Worm (Caenorhabditis elegans) whole organism, L1 larva: ENCODE data around the gene T13C2.2.

Experiments
- C16A3.4 ChIP-seq: fragments of 150-350 bp; optimal IDR thresholded peaks from 2 replicates; lab custom pipeline; 2014; ENCODE audit warnings: missing biosample characterization, missing genetic modification characterization
- C34B4.2 ChIP-seq: sonication (generic microtip); optimal IDR thresholded peaks from 2 replicates; lab custom pipeline; 2017; ENCODE audit warnings: mild to moderate bottlenecking, missing genetic modification characterization, missing compliant biosample characterization
- F16B12.6 ChIP-seq: fragments of 150-350 bp; optimal IDR thresholded peaks from 2 replicates; lab custom pipeline; 2014; ENCODE audit warnings: missing biosample characterization, missing genetic modification characterization
- alr-1 ChIP-seq: fragments of 200-800 bp; sonication (Bioruptor generic); optimal IDR thresholded peaks from 2 replicates; lab custom pipeline; 2018; ENCODE audit warnings: borderline replicate concordance, mild to moderate bottlenecking, missing genetic modification characterization, missing compliant biosample characterization
- aly-2 ChIP-seq: fragments of 150-350 bp; optimal IDR thresholded peaks from 2 replicates; lab custom pipeline; 2014; ENCODE audit warnings: missing biosample characterization, missing genetic modification characterization
- ama-1 ChIP-seq: fragments of 150-350 bp; optimal IDR thresholded peaks from 2 replicates; lab custom pipeline; 2014
- blmp-1 ChIP-seq: fragments of 150-350 bp; optimal IDR thresholded peaks from 2 replicates; lab custom pipeline; 2014; ENCODE audit warnings: missing biosample characterization, missing genetic modification characterization
- ceh-82 ChIP-seq, 3 experiments: fragments of 150-350 bp in 1 of 3; sonication (generic microtip) in 2 of 3; optimal IDR thresholded peaks; 2 replicates each; lab custom pipeline; 2014 to 2017; ENCODE audit warnings: missing biosample characterization in 3 of 3, missing genetic modification characterization in 3 of 3
- ceh-88 ChIP-seq: fragments of 200-800 bp; sonication (Bioruptor generic); IDR thresholded peaks from 2 replicates; pipeline ENCODE4 v1.3.6; 2022; ENCODE audit warnings: missing genetic modification characterization, missing compliant biosample characterization
- ces-1 ChIP-seq: fragments of 150-350 bp; optimal IDR thresholded peaks from 2 replicates; lab custom pipeline; 2014; ENCODE audit warnings: missing biosample characterization, missing genetic modification reagents, missing genetic modification characterization
- dpl-1 ChIP-seq, 3 experiments: fragments of 150-350 bp in 2 of 3; sonication (generic microtip) in 1 of 3; optimal IDR thresholded peaks; 2 replicates each; lab custom pipeline; 2014 to 2017; ENCODE audit warnings: missing biosample characterization in 3 of 3, missing genetic modification characterization in 3 of 3, missing genetic modification reagents in 3 of 3
- efl-1 ChIP-seq, 4 experiments: fragments of 150-350 bp; optimal IDR thresholded peaks in 3 of 4; peaks in 1 of 4; 1 replicate in 1 of 4; 2 replicates in 3 of 4; lab custom pipeline; 2014; ENCODE audit warnings: missing biosample characterization in 2 of 4, missing genetic modification characterization in 2 of 4, missing genetic modification reagents in 2 of 4
- efl-3 ChIP-seq: fragments of 200-800 bp; sonication (Bioruptor generic); optimal IDR thresholded peaks from 2 replicates; lab custom pipeline; 2018; ENCODE audit warnings: mild to moderate bottlenecking, missing genetic modification characterization, missing compliant biosample characterization
- egl-13 ChIP-seq: sonication (generic microtip); optimal IDR thresholded peaks from 2 replicates; lab custom pipeline; 2016; ENCODE audit warnings: missing genotype, missing genetic modification reagents, missing genetic modification characterization, missing compliant biosample characterization
- elt-2 ChIP-seq: sonication (generic microtip); optimal IDR thresholded peaks from 2 replicates; lab custom pipeline; 2016; ENCODE audit warnings: missing genetic modification characterization, mild to moderate bottlenecking, inconsistent platforms, missing compliant biosample characterization, missing genetic modification reagents
- elt-3 ChIP-seq, 6 experiments: fragments of 150-350 bp in 1 of 6; sonication (generic microtip); optimal IDR thresholded peaks; 2 replicates each; lab custom pipeline; 2017 to 2018; ENCODE audit warnings: missing biosample characterization in 6 of 6, missing genetic modification characterization in 6 of 6, inconsistent platforms in 1 of 6
- ets-5 ChIP-seq: fragments of 200-800 bp; sonication (Bioruptor generic); IDR thresholded peaks from 2 replicates; pipeline ENCODE4 v1.3.6; 2022; ENCODE audit warnings: missing genetic modification characterization, missing compliant biosample characterization
- fkh-10 ChIP-seq: sonication (generic microtip); optimal IDR thresholded peaks from 2 replicates; lab custom pipeline; 2017; ENCODE audit warnings: missing biosample characterization, missing genetic modification reagents, missing genetic modification characterization
- fos-1 ChIP-seq: fragments of 150-350 bp; optimal IDR thresholded peaks from 2 replicates; lab custom pipeline; 2014; ENCODE audit warnings: missing biosample characterization, missing genetic modification characterization
- hlh-17 ChIP-seq: fragments of 200-800 bp; sonication (Bioruptor generic); optimal IDR thresholded peaks from 2 replicates; lab custom pipeline; 2018; ENCODE audit warnings: missing genetic modification characterization, mild to moderate bottlenecking, missing compliant biosample characterization, moderate library complexity, borderline replicate concordance
- hpl-2 ChIP-seq: fragments of 150-350 bp; optimal IDR thresholded peaks from 2 replicates; lab custom pipeline; 2014; ENCODE audit warnings: missing biosample characterization, missing genetic modification reagents, missing genetic modification characterization
- jun-1 ChIP-seq: fragments of 150-350 bp; optimal IDR thresholded peaks from 2 replicates; lab custom pipeline; 2014; ENCODE audit warnings: missing biosample characterization, missing genetic modification reagents, missing genetic modification characterization
- lin-13 ChIP-seq: fragments of 150-350 bp; optimal IDR thresholded peaks from 2 replicates; lab custom pipeline; 2014; ENCODE audit warnings: missing biosample characterization, missing genetic modification reagents, missing genetic modification characterization
- lin-14 ChIP-seq: fragments of 200-800 bp; sonication (Bioruptor generic); optimal IDR thresholded peaks from 2 replicates; lab custom pipeline; 2018; ENCODE audit warnings: mild to moderate bottlenecking, missing genetic modification characterization, moderate library complexity, missing compliant biosample characterization
- lsy-2 ChIP-seq, 2 experiments: fragments of 150-350 bp; optimal IDR thresholded peaks; 2 replicates each; lab custom pipeline; 2014; ENCODE audit warnings: missing biosample characterization in 2 of 2, missing genetic modification characterization in 2 of 2
- mab-9 ChIP-seq: fragments of 200-800 bp; sonication (Bioruptor generic); IDR thresholded peaks from 2 replicates; pipeline ENCODE4 v1.3.6; 2022; ENCODE audit warnings: missing genetic modification reagents, missing genetic modification characterization, missing compliant biosample characterization
- mdl-1 ChIP-seq, 2 experiments: fragments of 150-350 bp; optimal IDR thresholded peaks; 2 replicates each; lab custom pipeline; 2014 to 2017; ENCODE audit warnings: missing biosample characterization in 2 of 2, missing genetic modification characterization in 2 of 2, inconsistent platforms in 1 of 2
- mef-2 ChIP-seq: fragments of 150-350 bp; optimal IDR thresholded peaks from 2 replicates; lab custom pipeline; 2014; ENCODE audit warnings: missing biosample characterization, missing genetic modification characterization
- mep-1 ChIP-seq: fragments of 150-350 bp; optimal IDR thresholded peaks from 2 replicates; lab custom pipeline; 2014; ENCODE audit warnings: missing biosample characterization, missing genetic modification characterization
- nhr-11 ChIP-seq: fragments of 150-350 bp; optimal IDR thresholded peaks from 2 replicates; lab custom pipeline; 2014; ENCODE audit warnings: missing biosample characterization, missing genetic modification characterization
- nhr-20 ChIP-seq: sonication (generic microtip); optimal IDR thresholded peaks from 2 replicates; lab custom pipeline; 2016; ENCODE audit warnings: mild to moderate bottlenecking, missing genetic modification characterization, missing compliant biosample characterization
- nhr-28 ChIP-seq: fragments of 150-350 bp; optimal IDR thresholded peaks from 2 replicates; lab custom pipeline; 2014; ENCODE audit warnings: missing biosample characterization, missing genetic modification characterization
- nhr-47 ChIP-seq: sonication (generic microtip); optimal IDR thresholded peaks from 2 replicates; lab custom pipeline; 2016; ENCODE audit warnings: mild to moderate bottlenecking, missing genetic modification characterization, moderate library complexity, missing compliant biosample characterization
- nhr-76 ChIP-seq: sonication (generic microtip); optimal IDR thresholded peaks from 2 replicates; lab custom pipeline; 2017; ENCODE audit warnings: missing biosample characterization, missing genetic modification characterization
- nhr-77 ChIP-seq: fragments of 150-350 bp; optimal IDR thresholded peaks from 2 replicates; lab custom pipeline; 2014; ENCODE audit warnings: missing biosample characterization, missing genetic modification characterization
- nhr-84 ChIP-seq: sonication (generic microtip); optimal IDR thresholded peaks from 2 replicates; lab custom pipeline; 2017; ENCODE audit warnings: missing biosample characterization, missing genetic modification characterization
- nhr-85 ChIP-seq: sonication (generic microtip); peaks from one replicate; lab custom pipeline; 2016; ENCODE audit warnings: missing genetic modification characterization, inconsistent platforms, missing compliant biosample characterization
- pag-3 ChIP-seq: sonication (generic microtip); optimal IDR thresholded peaks from 2 replicates; lab custom pipeline; 2017; ENCODE audit warnings: missing genetic modification characterization, mild to moderate bottlenecking, missing compliant biosample characterization, antibody characterized with exemption, borderline replicate concordance; ENCODE audit not compliant: insufficient read depth
- pax-3 ChIP-seq: fragments of 200-800 bp; sonication (Bioruptor generic); optimal IDR thresholded peaks from 2 replicates; lab custom pipeline; 2018; ENCODE audit warnings: mild to moderate bottlenecking, missing genetic modification characterization, moderate library complexity, missing compliant biosample characterization
- pqm-1 ChIP-seq: sonication (generic microtip); optimal IDR thresholded peaks from 3 replicates; lab custom pipeline; 2017; ENCODE audit warnings: missing biosample characterization, missing genetic modification characterization
- rnt-1 ChIP-seq: sonication (generic microtip); optimal IDR thresholded peaks from 2 replicates; lab custom pipeline; 2016; ENCODE audit warnings: mild to moderate bottlenecking, missing genetic modification characterization, moderate library complexity, missing compliant biosample characterization
- skn-1 ChIP-seq: fragments of 150-350 bp; optimal IDR thresholded peaks from 2 replicates; lab custom pipeline; 2014; ENCODE audit warnings: missing biosample characterization, missing genetic modification characterization
- snu-23 ChIP-seq: sonication (generic microtip); optimal IDR thresholded peaks from 2 replicates; lab custom pipeline; 2016; ENCODE audit warnings: missing genetic modification characterization, missing compliant biosample characterization
- sptf-1 ChIP-seq: fragments of 150-350 bp; optimal IDR thresholded peaks from 2 replicates; lab custom pipeline; 2014; ENCODE audit warnings: missing biosample characterization, missing genetic modification characterization
- swsn-7 ChIP-seq: sonication (generic microtip); optimal IDR thresholded peaks from 2 replicates; lab custom pipeline; 2016; ENCODE audit warnings: missing genetic modification characterization, missing compliant biosample characterization
- tbx-2 ChIP-seq: sonication (generic microtip); optimal IDR thresholded peaks from 2 replicates; lab custom pipeline; 2016; ENCODE audit warnings: missing genetic modification characterization, missing compliant biosample characterization
- unc-30 ChIP-seq: sonication (generic microtip); optimal IDR thresholded peaks from 2 replicates; lab custom pipeline; 2017; ENCODE audit warnings: missing biosample characterization, missing genetic modification characterization
- unc-62 ChIP-seq: fragments of 150-350 bp; optimal IDR thresholded peaks from 2 replicates; lab custom pipeline; 2014; ENCODE audit warnings: missing biosample characterization, missing genetic modification reagents, missing genetic modification characterization
- unc-86 ChIP-seq: sonication (generic microtip); optimal IDR thresholded peaks from 2 replicates; lab custom pipeline; 2016; ENCODE audit warnings: missing genetic modification characterization, missing compliant biosample characterization
- unc-98 ChIP-seq: fragments of 200-800 bp; sonication (Bioruptor generic); IDR thresholded peaks from 2 replicates; pipeline ENCODE4 v1.3.6; 2022; ENCODE audit warnings: missing genetic modification characterization, missing compliant biosample characterization
- vab-15 ChIP-seq: sonication (generic microtip); optimal IDR thresholded peaks from 2 replicates; lab custom pipeline; 2017; ENCODE audit warnings: missing genotype, mild to moderate bottlenecking, missing genetic modification characterization, missing compliant biosample characterization
- ztf-11 ChIP-seq, 2 experiments: sonication (generic microtip); optimal IDR thresholded peaks; 2 replicates each; lab custom pipeline; 2016 to 2017; ENCODE audit warnings: missing genetic modification characterization in 2 of 2, missing biosample characterization in 1 of 2, missing compliant biosample characterization in 1 of 2
- ztf-4 ChIP-seq: fragments of 150-350 bp; optimal IDR thresholded peaks from 2 replicates; lab custom pipeline; 2014; ENCODE audit warnings: missing biosample characterization, missing genetic modification characterization

The T13C2.2 gene

ce11 chrII:6829108-6829507 lies 37.1 kb downstream of the T13C2.2 start (continued):
- TF ChIP-seq unc-98 (GFP tag; lab: Robert Waterston, UW) (no peak), mep-1 (peak; percentile 60), egl-13 (no peak), efl-3 (GFP tag; lab: Kevin White, UChicago) (no peak), unc-30 (tag; lab: Kevin White, UChicago) (no peak), jun-1 (tag; lab: Kevin White, UChicago) (peak; percentile 15), mef-2 (tag; lab: Kevin White, UChicago) (no peak), fkh-10 (GFP tag; lab: Kevin White, UChicago) (no peak), nhr-47 (tag; lab: Kevin White, UChicago) (no peak), nhr-28 (tag; lab: Kevin White, UChicago) (no peak), nhr-11 (no peak), ztf-4 (tag; lab: Kevin White, UChicago) (no peak), F16B12.6 (tag; lab: Kevin White, UChicago) (no peak), ama-1 (no peak), nhr-77 (peak; percentile 46), swsn-7 (tag; lab: Kevin White, UChicago) (peak; percentile 22), ztf-11 (tag; optimal IDR thresholded peaks at IDR 0.05; lab: Kevin White, UChicago) (no peak), ets-5 (GFP tag; lab: Robert Waterston, UW) (no peak), nhr-85 (tag; lab: Kevin White, UChicago) (peak; percentile 92), C16A3.4 (peak; percentile 25), nhr-76 (tag; lab: Kevin White, UChicago) (no peak), C34B4.2 (tag; lab: Kevin White, UChicago) (no peak), ceh-82 (tag; optimal IDR thresholded peaks at IDR 0.05; lab: Kevin White, UChicago) (peak in 1 of 3 experiments; percentile 23), elt-2 (tag; lab: Kevin White, UChicago) (peak; percentile 15), skn-1 (peak; percentile 64), efl-1 (optimal IDR thresholded peaks at IDR 0.05; lab: Kevin White, UChicago) (no peak), efl-1 (GFP tag; optimal IDR thresholded peaks at IDR 0.05 in 1 of 2; lab: Kevin White, UChicago) (no peak), hlh-17 (GFP tag; lab: Kevin White, UChicago) (no peak), blmp-1 (peak; percentile 98), aly-2 (no peak), rnt-1 (tag; lab: Kevin White, UChicago) (peak; percentile 16), nhr-84 (tag; lab: Kevin White, UChicago) (no peak), alr-1 (tag; lab: Kevin White, UChicago) (no peak), unc-62 (GFP tag; lab: Kevin White, UChicago) (no peak), vab-15 (tag; lab: Kevin White, UChicago) (peak; percentile 7), pax-3 (tag; lab: Kevin White, UChicago) (no peak), lsy-2 (tag; optimal IDR thresholded peaks at IDR 0.05; lab: Kevin White, UChicago) (peak; percentile 32 to 87), unc-86 (tag; lab: Kevin White, UChicago) (no peak), lin-13 (GFP tag; lab: Kevin White, UChicago) (no peak), mdl-1 (tag; optimal IDR thresholded peaks at IDR 0.05; lab: Kevin White, UChicago) (peak in 1 of 2 experiments; percentile 61), sptf-1 (no peak), dpl-1 (GFP tag; optimal IDR thresholded peaks at IDR 0.05; lab: Kevin White, UChicago) (peak in 1 of 3 experiments; percentile 7), elt-3 (tag; optimal IDR thresholded peaks at IDR 0.05; lab: Kevin White, UChicago) (peak in 4 of 6 experiments; percentile 19 to 81 (median 36)), pqm-1 (tag; lab: Kevin White, UChicago) (no peak), snu-23 (GFP tag; lab: Kevin White, UChicago) (peak; percentile 64), pag-3 (tag; lab: Kevin White, UChicago) (no peak), tbx-2 (no peak), lin-14 (GFP tag; lab: Kevin White, UChicago) (peak; percentile 87), nhr-20 (tag; lab: Kevin White, UChicago) (peak; percentile 67), ces-1 (no peak), hpl-2 (no peak), ceh-88 (GFP tag; lab: Robert Waterston, UW) (no peak), mab-9 (no peak), fos-1 (no peak)
